Fruit fly (Drosophila melanogaster): ENCODE results near the gene CG10026.

Gene CG10026

DNA sequence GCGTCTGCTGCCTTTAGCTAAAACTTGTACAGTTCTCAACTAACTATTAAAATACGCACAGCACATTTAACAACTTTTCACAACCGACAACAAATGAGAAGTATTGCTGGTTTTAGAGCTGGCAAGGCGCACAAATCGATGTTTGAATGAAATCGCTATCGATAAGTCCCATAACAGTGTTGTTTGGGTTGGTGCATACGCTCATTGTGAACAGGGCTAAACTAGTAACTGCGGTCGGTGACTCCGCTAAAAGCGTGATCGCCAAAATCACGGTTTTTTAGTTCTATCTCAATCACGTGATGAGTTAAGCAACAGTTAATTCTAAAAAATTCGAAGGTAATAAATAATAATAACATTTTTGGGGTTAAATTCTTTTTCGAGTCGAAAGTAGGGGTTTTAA, 675 bp upstream of the CG10026 start, which contains the start of gene Top2 (continued):
- TF ChIP-seq CG18011 (GFP tag; optimal IDR thresholded peaks at IDR 0.05) (no peak), ro (GFP tag; IDR thresholded peaks at IDR 0.05) (no peak), CG31388 (GFP tag; optimal IDR thresholded peaks at IDR 0.05) (no peak), CG6689 (GFP tag; IDR thresholded peaks at IDR 0.05) (no peak), maf-S (GFP tag; optimal IDR thresholded peaks at IDR 0.05) (peak; percentile 64), Sin3A (optimal IDR thresholded peaks at IDR 0.05) (peak; percentile 41), zfh2 (GFP tag; optimal IDR thresholded peaks at IDR 0.05) (peak; percentile 68), cwo (GFP tag; optimal IDR thresholded peaks at IDR 0.05) (peak; percentile 87), Usf (GFP tag; optimal IDR thresholded peaks at IDR 0.05) (peak; percentile 81), dmrt99B (tag; optimal IDR thresholded peaks at IDR 0.05) (no peak), hb (GFP tag; IDR thresholded peaks at IDR 0.05; ENCODE audit: partially characterized antibody) (peak; percentile 76), prd (optimal IDR thresholded peaks at IDR 0.05) (no peak), prd (GFP tag; IDR thresholded peaks at IDR 0.05) (no peak), dpn (GFP tag; optimal IDR thresholded peaks at IDR 0.05) (peak; percentile 50 to 70), HmgD (GFP tag; optimal IDR thresholded peaks at IDR 0.05) (peak; percentile 95), CG10366 (GFP tag; IDR thresholded peaks at IDR 0.05) (no peak), kay (GFP tag; optimal IDR thresholded peaks at IDR 0.05) (no peak), CG13624 (GFP tag; optimal IDR thresholded peaks at IDR 0.05) (peak; percentile 62), her (GFP tag; optimal IDR thresholded peaks at IDR 0.05) (peak; percentile 73), CG2712 (tag; optimal IDR thresholded peaks at IDR 0.05) (peak; percentile 89), bigmax (GFP tag; optimal IDR thresholded peaks at IDR 0.05) (peak; percentile 5), Poxn (GFP tag; IDR thresholded peaks at IDR 0.05) (no peak), fru (optimal IDR thresholded peaks at IDR 0.05) (no peak), gcm (GFP tag; optimal IDR thresholded peaks at IDR 0.05) (no peak), repo (GFP tag; optimal IDR thresholded peaks at IDR 0.05) (peak; percentile 7), CG10654 (GFP tag; optimal IDR thresholded peaks at IDR 0.05) (peak; percentile 5), mld (GFP tag; IDR thresholded peaks at IDR 0.05; ENCODE audit: partially characterized antibody) (peak; percentile 68; the same call in 1 of the 3 replicates), CG10321 (GFP tag; IDR thresholded peaks at IDR 0.05) (no peak), CG12769 (tag; optimal IDR thresholded peaks at IDR 0.05) (peak; percentile 23), Hr3 (GFP tag; optimal IDR thresholded peaks at IDR 0.05) (peak; percentile 18), ash1 (GFP tag; optimal IDR thresholded peaks at IDR 0.05) (no peak), ham (GFP tag; IDR thresholded peaks at IDR 0.05) (no peak), CG17361 (GFP tag; IDR thresholded peaks at IDR 0.05) (no peak), CG4282 (GFP tag; optimal IDR thresholded peaks at IDR 0.05) (peak; percentile 41), Eip74EF (GFP tag; optimal IDR thresholded peaks at IDR 0.05) (no peak), NC2α (GFP tag; optimal IDR thresholded peaks at IDR 0.05) (no peak), CG14667 (GFP tag; IDR thresholded peaks at IDR 0.05) (no peak), CG7928 (GFP tag; optimal IDR thresholded peaks at IDR 0.05) (peak; percentile 63), dmrt11E (tag; optimal IDR thresholded peaks at IDR 0.05) (peak; percentile 8), Hr39 (optimal IDR thresholded peaks at IDR 0.05) (no peak), CG12071 (GFP tag; optimal IDR thresholded peaks at IDR 0.05) (no peak), CG1602 (GFP tag; optimal IDR thresholded peaks at IDR 0.05) (no peak), pita (GFP tag; optimal IDR thresholded peaks at IDR 0.05) (peak; percentile 95), Nf-YB (GFP tag; optimal IDR thresholded peaks at IDR 0.05) (peak; percentile 2), fd3F (GFP tag; optimal IDR thresholded peaks at IDR 0.05) (no peak), Hey (tag; optimal IDR thresholded peaks at IDR 0.05) (no peak), Adf1 (GFP tag; IDR thresholded peaks at IDR 0.05) (peak; percentile 19; the same call in 1 of the 2 replicates), Myb (GFP tag; optimal IDR thresholded peaks at IDR 0.05) (peak; percentile 89), Scr (GFP tag; IDR thresholded peaks at IDR 0.05; ENCODE audit: partially characterized antibody) (peak; percentile 76), Fer3 (tag; optimal IDR thresholded peaks at IDR 0.05) (no peak), chm (GFP tag; IDR thresholded peaks at IDR 0.05) (0 out of 2 replicates have a peak, but pooled peaks have one; percentile 55), CG12155 (GFP tag; optimal IDR thresholded peaks at IDR 0.05) (peak; percentile 34), CG14050 (GFP tag; IDR thresholded peaks at IDR 0.05) (no peak)
